Fruit fly (Drosophila melanogaster) whole organism, wandering third instar larva: ENCODE data around the gene BORCS6.
A peak's percentile ranks its signal among the peaks of the same experiment; 100 is the strongest.

Experiments
- HLH106 ChIP-seq: fragments of 200-800 bp; optimal IDR thresholded peaks from 3 replicates; lab custom pipeline; 2019; ENCODE audit warnings: missing biosample characterization, mild to moderate bottlenecking, missing genetic modification characterization, moderate library complexity
- Hr78 ChIP-seq: fragments of >200 bp; optimal IDR thresholded peaks from 2 replicates; lab custom pipeline; 2017; ENCODE audit warnings: missing biosample characterization, missing genetic modification characterization
- N ChIP-seq: fragments of >200 bp; optimal IDR thresholded peaks from 2 replicates; lab custom pipeline; 2018; ENCODE audit warnings: missing biosample characterization, missing external identifiers, missing genetic modification characterization
- OdsH ChIP-seq: fragments of 200-800 bp; sonication (Bioruptor generic); optimal IDR thresholded peaks from 2 replicates; lab custom pipeline; 2016; ENCODE audit warnings: missing biosample characterization, mild to moderate bottlenecking, missing genetic modification characterization
- Rel ChIP-seq, 2 experiments: fragments of 200-800 bp; sonication (Bioruptor generic) in 1 of 2; optimal IDR thresholded peaks; 2 replicates in 1 of 2; 3 replicates in 1 of 2; lab custom pipeline; 2016 to 2019; ENCODE audit warnings: mild to moderate bottlenecking in 2 of 2, missing biosample characterization in 2 of 2, missing genetic modification characterization in 2 of 2, moderate library complexity in 1 of 2
- dmrt93B ChIP-seq: fragments of 200-800 bp; sonication (Bioruptor generic); optimal IDR thresholded peaks from 2 replicates; lab custom pipeline; 2018; ENCODE audit warnings: missing biosample characterization, mild to moderate bottlenecking, missing genetic modification characterization
- ey ChIP-seq: fragments of 200-800 bp; sonication (Bioruptor generic); optimal IDR thresholded peaks from 2 replicates; lab custom pipeline; 2016; ENCODE audit warnings: missing biosample characterization, missing genetic modification characterization
- foxo ChIP-seq, 2 experiments: fragments of 200-800 bp; sonication (Bioruptor generic); optimal IDR thresholded peaks; 2 replicates in 1 of 2; 3 replicates in 1 of 2; lab custom pipeline; 2016 to 2017; ENCODE audit warnings: missing biosample characterization in 2 of 2, missing genetic modification characterization in 2 of 2
- h ChIP-seq: fragments of 200-800 bp; sonication (Bioruptor generic); optimal IDR thresholded peaks from 3 replicates; lab custom pipeline; 2016; ENCODE audit warnings: missing biosample characterization, mild to moderate bottlenecking, missing genetic modification characterization
- lola ChIP-seq: fragments of >200 bp; optimal IDR thresholded peaks from 2 replicates; lab custom pipeline; 2017; ENCODE audit warnings: missing biosample characterization, missing genetic modification characterization
- pan ChIP-seq: fragments of >200 bp; optimal IDR thresholded peaks from 2 replicates; lab custom pipeline; 2017
- psq ChIP-seq: fragments of 200-800 bp; sonication (Bioruptor generic); optimal IDR thresholded peaks from 3 replicates; lab custom pipeline; 2017; ENCODE audit warnings: missing biosample characterization, mild to moderate bottlenecking, missing genetic modification characterization, moderate library complexity
- usp ChIP-seq: fragments of >200 bp; optimal IDR thresholded peaks from 2 replicates; lab custom pipeline; 2017; ENCODE audit warnings: missing biosample characterization, missing genetic modification characterization

DNA sequence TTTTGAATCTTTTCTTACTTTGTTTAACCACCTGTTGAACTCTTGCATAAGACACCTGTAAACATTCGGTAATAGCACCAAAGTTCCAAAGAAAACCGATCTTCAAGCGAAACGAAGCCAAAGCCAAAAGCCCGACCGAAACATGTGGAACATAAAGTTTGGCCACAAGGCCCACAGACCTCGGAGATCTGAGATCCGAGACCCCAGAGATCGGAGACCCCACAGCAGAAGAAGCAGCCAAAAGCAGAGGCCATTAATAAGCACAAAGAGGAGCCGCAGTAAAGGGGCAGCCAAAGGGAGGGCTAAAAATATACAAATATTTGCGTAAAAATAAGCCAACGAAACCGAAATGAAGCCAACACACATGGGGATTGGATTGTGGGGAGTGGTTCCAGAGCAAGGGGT lies 29.8 kb upstream of the BORCS6 start:
- TF ChIP-seq lola (GFP tag; lab: Kevin White, UChicago) (no peak), usp (no peak), OdsH (GFP tag; lab: Kevin White, UChicago) (no peak), pan (no peak), Hr78 (GFP tag; lab: Kevin White, UChicago) (no peak), Rel (GFP tag; optimal IDR thresholded peaks at IDR 0.05; lab: Kevin White, UChicago) (no peak), Rel (tag; optimal IDR thresholded peaks at IDR 0.05; lab: Kevin White, UChicago) (no peak), psq (GFP tag; lab: Kevin White, UChicago) (peak; percentile 97), foxo (GFP tag; optimal IDR thresholded peaks at IDR 0.05; lab: Kevin White, UChicago) (no peak), HLH106 (tag; lab: Kevin White, UChicago) (no peak), h (GFP tag; lab: Kevin White, UChicago) (no peak), ey (GFP tag; lab: Kevin White, UChicago) (no peak), dmrt93B (GFP tag; lab: Kevin White, UChicago) (no peak), N (GFP tag; lab: Kevin White, UChicago) (no peak)
